Worm (Caenorhabditis elegans): ENCODE results near the gene ZK637.4.

Gene ZK637.4

DNA sequence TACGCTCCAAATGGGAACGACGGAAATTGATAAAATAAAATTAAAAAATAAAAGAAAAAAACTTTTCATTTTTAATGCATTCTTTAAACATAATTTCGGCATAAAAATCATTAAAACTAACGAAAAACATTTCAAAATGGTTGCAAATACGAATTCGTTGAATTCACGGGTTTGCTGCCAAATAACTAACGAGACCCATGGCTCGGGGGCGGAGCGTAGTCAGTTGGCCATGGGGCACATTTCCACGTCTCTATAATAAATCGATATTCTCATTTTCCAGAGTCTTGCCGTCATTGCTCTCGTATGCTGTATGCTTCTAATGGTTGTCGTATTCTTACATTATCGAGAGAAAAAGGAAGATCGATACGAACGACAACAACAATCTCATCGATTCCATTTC lies at the start of gene ZK637.4:
TSS of gene ZK637.4 (plus strand) at position 301 of the 400 bp plus-strand sequence.
- TF ChIP-seq madf-2 (tag; optimal IDR thresholded peaks at IDR 0.05): no peak
- TF ChIP-seq ceh-18 (tag; optimal IDR thresholded peaks at IDR 0.05): no peak
- no peak for TF ChIP-seq T23F11.4 (GFP tag; optimal IDR thresholded peaks at IDR 0.05)
- no peak for TF ChIP-seq ceh-34 (tag; optimal IDR thresholded peaks at IDR 0.05)
- TF ChIP-seq ceh-6 (GFP tag; optimal IDR thresholded peaks at IDR 0.05): no peak
- TF ChIP-seq che-1 (tag; optimal IDR thresholded peaks at IDR 0.05): no peak
- no peak for TF ChIP-seq nhr-232 (tag; optimal IDR thresholded peaks at IDR 0.05)
- TF ChIP-seq ceh-2 (tag; optimal IDR thresholded peaks at IDR 0.05): no peak
- no peak for TF ChIP-seq Y22D7AL.16 (tag; optimal IDR thresholded peaks at IDR 0.05)
- TF ChIP-seq fkh-6 (tag; optimal IDR thresholded peaks at IDR 0.05): no peak
- TF ChIP-seq ref-2 (tag; optimal IDR thresholded peaks at IDR 0.05): no peak
- TF ChIP-seq pha-2 (tag; optimal IDR thresholded peaks at IDR 0.05): no peak

DNA sequence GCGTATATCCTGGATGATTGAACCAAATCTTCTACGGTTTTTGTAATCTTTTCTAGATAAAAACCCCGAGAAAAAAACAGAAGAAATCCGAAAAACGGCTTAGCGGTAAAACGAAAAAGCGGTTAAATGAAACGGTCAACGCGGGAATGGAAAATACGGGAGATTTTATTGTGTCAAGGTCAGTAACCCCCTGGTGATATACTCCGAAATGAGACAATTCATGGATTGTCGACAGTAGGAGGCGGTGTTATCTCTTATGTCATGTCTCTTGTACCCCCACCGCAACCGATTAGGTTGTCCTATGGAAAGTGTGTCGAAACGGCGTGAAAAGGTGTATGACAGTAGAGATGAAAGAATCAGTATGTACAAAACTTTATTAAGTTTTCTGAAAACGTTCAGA lies 49.4 kb upstream of the ZK637.4 start:
- TF ChIP-seq pha-2 (tag; optimal IDR thresholded peaks at IDR 0.05) (no peak), K09A11.1 (tag; optimal IDR thresholded peaks at IDR 0.05; ENCODE audit: insufficient read depth) (no peak), ceh-22 (tag; optimal IDR thresholded peaks at IDR 0.05) (no peak), pat-9 (tag; optimal IDR thresholded peaks at IDR 0.05) (no peak), ceh-18 (tag; optimal IDR thresholded peaks at IDR 0.05) (no peak)

DNA sequence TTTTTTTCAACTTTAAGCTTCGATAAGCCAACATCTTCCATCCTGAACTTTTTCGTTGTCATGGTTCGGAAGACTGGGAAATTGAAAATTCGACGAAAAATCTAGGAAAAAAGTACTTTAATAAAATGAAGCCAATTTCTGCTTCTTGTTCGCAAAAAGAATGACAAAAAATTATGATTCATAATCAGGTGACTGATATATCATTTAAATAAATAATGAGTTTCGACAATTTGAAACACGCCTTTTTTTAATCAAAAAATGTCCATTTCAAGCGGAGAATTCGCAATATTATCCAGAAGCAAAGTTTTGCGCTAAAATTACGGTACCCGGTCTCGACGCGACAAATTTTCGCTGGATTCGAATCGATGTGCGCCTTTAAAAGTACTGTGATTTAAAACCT lies 48.5 kb upstream of the ZK637.4 start, which contains the start of gene F44E2.6:
TSS of gene F44E2.6 (minus strand) at position 101 of the 400 bp plus-strand sequence.
- no peak for TF ChIP-seq nhr-11 (tag; optimal IDR thresholded peaks at IDR 0.05)
- no peak for TF ChIP-seq sdc-2 (tag; optimal IDR thresholded peaks at IDR 0.05)
- no peak for TF ChIP-seq dmd-4 (tag; optimal IDR thresholded peaks at IDR 0.05; ENCODE audit: borderline replicate concordance)
- no peak for TF ChIP-seq ttx-3 (tag; optimal IDR thresholded peaks at IDR 0.05)

DNA sequence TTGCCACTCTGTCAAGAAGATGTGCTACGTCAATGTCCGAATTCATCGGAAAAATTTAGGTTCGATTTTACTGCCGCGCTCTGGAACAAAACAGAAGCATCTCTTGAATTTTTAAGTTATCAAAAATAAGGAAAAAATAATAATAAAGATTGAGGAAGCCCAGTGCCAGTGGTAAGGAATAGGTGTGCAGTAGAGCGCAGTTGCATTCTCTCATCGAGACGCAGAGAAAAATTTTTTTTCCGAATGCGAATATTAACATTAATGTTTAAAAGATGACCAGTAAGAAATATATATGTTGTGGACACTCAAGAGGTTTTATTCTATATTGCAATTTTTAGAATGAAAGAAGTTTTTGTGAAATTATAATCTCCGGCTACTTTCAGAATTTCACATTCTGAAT lies 45.8 kb upstream of the ZK637.4 start:
- TF ChIP-seq unc-55 (GFP tag; optimal IDR thresholded peaks at IDR 0.05) (peak; percentile 6), nfya-1 (tag; optimal IDR thresholded peaks at IDR 0.05) (peak; percentile 14), unc-3 (GFP tag; conservative IDR thresholded peaks at IDR 0.05) (no peak), unc-3 (tag; optimal IDR thresholded peaks at IDR 0.05) (no peak)

DNA sequence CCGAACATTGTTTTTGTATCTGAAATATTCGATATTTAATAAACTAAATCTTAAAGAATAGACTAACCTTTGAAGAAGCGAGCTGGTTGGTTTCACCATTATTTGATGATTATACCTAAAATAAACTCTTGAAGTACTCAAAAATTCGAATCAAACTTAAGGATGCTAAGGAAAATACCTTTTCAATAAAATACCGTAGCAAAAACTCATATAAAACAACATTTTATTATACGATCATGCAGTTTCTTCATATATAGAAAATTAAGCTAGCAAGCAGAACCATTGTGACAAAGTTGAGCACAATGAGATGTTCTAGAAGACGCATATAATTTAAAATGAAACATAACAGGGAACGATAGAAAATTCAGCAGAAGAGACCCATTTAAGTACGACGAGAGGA lies 45.2 kb upstream of the ZK637.4 start, which contains the start of gene F44E2.7:
TSS of gene F44E2.7 (minus strand) at position 101 of the 400 bp plus-strand sequence.
- TF ChIP-seq unc-55 (GFP tag; optimal IDR thresholded peaks at IDR 0.05): no peak
- no peak for TF ChIP-seq ceh-45 (GFP tag; IDR thresholded peaks at IDR 0.05)
- TF ChIP-seq eyg-1 (tag; optimal IDR thresholded peaks at IDR 0.05): no peak
- TF ChIP-seq pat-9 (tag; optimal IDR thresholded peaks at IDR 0.05): no peak
- TF ChIP-seq tbx-7 (tag; optimal IDR thresholded peaks at IDR 0.05): no peak
- no peak for TF ChIP-seq ztf-16 (tag; optimal IDR thresholded peaks at IDR 0.05)
- no peak for TF ChIP-seq syd-9 (tag; optimal IDR thresholded peaks at IDR 0.05)
- no peak for TF ChIP-seq Y22D7AL.16 (tag; optimal IDR thresholded peaks at IDR 0.05)
- no peak for TF ChIP-seq tbx-2 (tag; optimal IDR thresholded peaks at IDR 0.05)

DNA sequence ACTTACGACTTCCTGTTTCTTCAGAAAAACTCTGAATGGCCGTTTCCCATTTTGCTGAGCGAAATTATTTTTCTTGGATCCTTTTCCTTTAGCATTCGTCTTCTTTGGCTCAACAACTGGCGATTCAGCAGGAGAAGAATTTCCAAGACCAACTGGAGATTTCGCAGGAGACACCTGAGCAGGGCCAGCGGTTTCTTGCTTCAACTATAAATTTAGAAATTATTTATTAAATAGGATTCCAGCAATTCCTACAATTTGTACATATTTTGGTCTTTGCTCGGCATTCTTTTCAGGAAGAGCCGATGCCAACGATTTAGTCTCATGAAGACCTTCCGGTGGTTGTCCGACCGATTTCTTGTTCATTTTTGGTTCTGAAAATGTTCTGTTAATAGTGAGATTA lies 44.1 kb upstream of the ZK637.4 start, which contains the start of gene F44E2.8:
TSS of gene F44E2.8 (minus strand) at position 371 of the 400 bp plus-strand sequence.
- TF ChIP-seq ceh-22 (tag; optimal IDR thresholded peaks at IDR 0.05) (no peak), hlh-13 (GFP tag; optimal IDR thresholded peaks at IDR 0.05) (no peak), fax-1 (tag; optimal IDR thresholded peaks at IDR 0.05) (no peak)
